Worm (Caenorhabditis elegans): ENCODE data around the gene arrd-9.

DNA sequence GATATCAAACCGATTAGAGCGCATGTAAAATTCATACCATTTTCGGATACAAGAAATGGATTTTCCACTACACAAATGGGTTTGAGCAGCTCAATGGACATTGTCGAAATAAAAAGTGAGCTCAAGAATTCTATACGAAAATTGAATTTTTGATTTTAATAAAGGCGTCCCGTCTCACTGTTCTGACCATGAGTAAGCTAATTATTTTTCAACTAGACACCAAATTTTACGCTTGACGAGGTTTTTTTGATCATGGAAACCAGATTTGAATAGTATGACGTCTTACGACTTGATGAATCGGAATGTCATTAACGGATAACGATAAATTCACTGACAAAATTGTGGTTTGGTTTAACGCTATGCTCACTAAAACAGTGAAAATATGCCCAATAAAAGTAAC lies 35.6 kb upstream of the arrd-9 start, which contains the start of gene srh-61:
- TF ChIP-seq hmg-4 (GFP tag; optimal IDR thresholded peaks at IDR 0.05) (no peak), hnd-1 (tag; optimal IDR thresholded peaks at IDR 0.05) (no peak), ama-1 (optimal IDR thresholded peaks at IDR 0.05) (no peak), ets-7 (tag; optimal IDR thresholded peaks at IDR 0.05) (no peak), flt-1 (GFP tag; IDR thresholded peaks at IDR 0.05) (no peak), tbx-11 (GFP tag; IDR thresholded peaks at IDR 0.05) (no peak), tra-4 (tag; optimal IDR thresholded peaks at IDR 0.05) (no peak), ceh-13 (GFP tag; optimal IDR thresholded peaks at IDR 0.05) (no peak), aly-1 (tag; optimal IDR thresholded peaks at IDR 0.05) (no peak)
